Fruit fly (Drosophila melanogaster): ENCODE measurements around the gene c11.1.

c11.1 gene

DNA sequence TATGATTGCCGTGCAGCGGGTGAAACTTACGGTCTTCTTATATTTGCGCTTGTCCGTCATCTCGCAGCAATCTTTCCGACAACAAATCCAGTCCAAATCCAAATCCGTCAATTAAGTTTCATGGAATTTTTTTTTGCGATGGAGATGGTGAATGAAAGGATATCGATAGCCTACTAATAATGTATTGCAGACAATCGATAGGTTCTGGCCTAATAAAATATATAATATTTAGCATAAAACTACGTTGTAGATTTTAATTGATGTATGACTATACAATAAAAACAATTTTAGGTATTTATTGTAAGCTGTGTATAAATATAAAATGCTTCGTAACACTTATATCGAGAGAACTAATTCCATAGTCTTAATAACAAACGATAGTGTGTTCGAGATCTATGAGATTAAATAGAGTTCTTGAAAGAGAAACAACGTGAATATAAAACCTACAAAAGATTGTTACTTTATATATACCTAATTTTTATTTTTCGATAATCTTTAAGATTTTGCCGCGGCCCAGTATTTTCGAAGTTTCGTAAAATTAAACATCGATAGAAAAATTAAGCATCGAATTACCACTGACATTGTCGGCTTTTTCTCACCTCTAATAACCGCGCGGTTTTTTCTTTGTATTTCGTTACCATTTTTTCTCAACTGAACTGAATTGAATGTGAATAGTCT, 9.9 kb downstream of the c11.1 start, which contains the start of the genes Cfp1 and Aladin (continued):
- TF ChIP-seq MBD-R2 (GFP tag; IDR thresholded peaks at IDR 0.05), result peak; percentile 39
- TF ChIP-seq inv (GFP tag; IDR thresholded peaks at IDR 0.05; ENCODE audit: partially characterized antibody), result peak; percentile 43
- TF ChIP-seq Dp (GFP tag; optimal IDR thresholded peaks at IDR 0.05), result peak; percentile 66
- TF ChIP-seq br (optimal IDR thresholded peaks at IDR 0.05), result no peak
- 0 out of 3 replicates have a peak, but pooled peaks have one; percentile 26 for TF ChIP-seq vnd (GFP tag; IDR thresholded peaks at IDR 0.05; ENCODE audit: partially characterized antibody)
- TF ChIP-seq en (GFP tag; optimal IDR thresholded peaks at IDR 0.05), result no peak
- TF ChIP-seq E2f2 (GFP tag; IDR thresholded peaks at IDR 0.05), result peak; percentile 57
- TF ChIP-seq CG30403 (GFP tag; optimal IDR thresholded peaks at IDR 0.05), result peak; percentile 4
- TF ChIP-seq nmo (GFP tag; optimal IDR thresholded peaks at IDR 0.05), result peak; percentile 23
- TF ChIP-seq BEAF-32 (GFP tag; optimal IDR thresholded peaks at IDR 0.05), result peak; percentile 77
- TF ChIP-seq CG34224 (GFP tag; IDR thresholded peaks at IDR 0.05; ENCODE audit: partially characterized antibody), result peak; percentile 37; the same call in 2 of the 3 replicates
- peak; percentile 61 for TF ChIP-seq Dref (GFP tag; IDR thresholded peaks at IDR 0.05)
- no peak for TF ChIP-seq Hr78 (GFP tag; optimal IDR thresholded peaks at IDR 0.05)
- peak; percentile 53 for TF ChIP-seq row (GFP tag; IDR thresholded peaks at IDR 0.05)
- TF ChIP-seq CG14710 (tag; optimal IDR thresholded peaks at IDR 0.05), result peak; percentile 34
- peak; percentile 32; the same call in 1 of the 2 replicates for TF ChIP-seq hbn (GFP tag; IDR thresholded peaks at IDR 0.05; ENCODE audit: partially characterized antibody)
- no peak for TF ChIP-seq mam (GFP tag; optimal IDR thresholded peaks at IDR 0.05)
- TF ChIP-seq trem (tag; optimal IDR thresholded peaks at IDR 0.05), result peak; percentile 13
- TF ChIP-seq phol (tag; optimal IDR thresholded peaks at IDR 0.05), result peak; percentile 6
- TF ChIP-seq amos (GFP tag; IDR thresholded peaks at IDR 0.05; ENCODE audit: partially characterized antibody), result peak; percentile 41; the same call in 1 of the 2 replicates
- TF ChIP-seq knrl (GFP tag; IDR thresholded peaks at IDR 0.05; ENCODE audit: partially characterized antibody), result peak; percentile 64; the same call in 2 of the 3 replicates
- no peak for TF ChIP-seq ken (GFP tag; IDR thresholded peaks at IDR 0.05)
- peak; percentile 55 for TF ChIP-seq MESR4 (GFP tag; optimal IDR thresholded peaks at IDR 0.05)
- TF ChIP-seq lola (GFP tag; optimal IDR thresholded peaks at IDR 0.05), result peak in 1 of 3 experiments; percentile 5
- peak; percentile 50; the same call in 2 of the 3 replicates for TF ChIP-seq Opbp (GFP tag; IDR thresholded peaks at IDR 0.05; ENCODE audit: partially characterized antibody)
- TF ChIP-seq NFAT (GFP tag; IDR thresholded peaks at IDR 0.05), result 0 out of 2 replicates have a peak, but pooled peaks have one; percentile 10
- TF ChIP-seq Scr (GFP tag; IDR thresholded peaks at IDR 0.05; ENCODE audit: partially characterized antibody), result peak; percentile 72
- TF ChIP-seq CG6791 (GFP tag; IDR thresholded peaks at IDR 0.05; ENCODE audit: partially characterized antibody), result peak; percentile 40; the same call in 1 of the 3 replicates
- TF ChIP-seq chinmo (GFP tag; IDR thresholded peaks at IDR 0.05; ENCODE audit: partially characterized antibody), result 0 out of 4 replicates have a peak, but pooled peaks have one; percentile 28
- TF ChIP-seq CG13287 (GFP tag; IDR thresholded peaks at IDR 0.05; ENCODE audit: partially characterized antibody), result peak; percentile 69
- peak; percentile 66 for TF ChIP-seq CG2116 (GFP tag; optimal IDR thresholded peaks at IDR 0.05)
- TF ChIP-seq B-H1 (GFP tag; IDR thresholded peaks at IDR 0.05), result no peak
- no peak for TF ChIP-seq D19A (tag; optimal IDR thresholded peaks at IDR 0.05)

DNA sequence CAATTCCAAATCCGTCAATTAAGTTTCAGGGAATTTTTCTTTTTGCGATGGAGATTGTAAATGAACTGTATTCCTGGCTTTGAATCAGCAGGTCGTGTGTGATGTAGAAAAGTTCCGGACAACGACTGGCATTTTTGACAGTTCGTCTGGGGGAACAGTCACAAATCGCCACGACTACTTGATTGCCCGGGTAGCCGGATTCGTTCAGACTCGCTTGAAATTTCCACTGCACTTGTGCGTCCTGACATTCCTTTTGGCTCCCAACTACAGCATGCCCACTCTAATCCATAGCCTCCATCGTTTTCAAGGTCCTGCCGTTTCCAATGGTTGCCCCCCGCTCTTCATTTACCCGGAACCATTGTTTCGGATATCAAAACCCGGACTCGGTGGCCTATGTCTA, 13.1 kb downstream of the c11.1 start, which contains the start of gene CG17440:
Gene CG17440 (minus strand): TSS at position 101 of the 400 bp plus-strand sequence.
- TF ChIP-seq zfh1 (GFP tag; IDR thresholded peaks at IDR 0.05), result no peak
- no peak for TF ChIP-seq CG7372 (GFP tag; IDR thresholded peaks at IDR 0.05)
- no peak for TF ChIP-seq tgo (GFP tag; IDR thresholded peaks at IDR 0.05)

Measured in whole organism, embryonic.